Worm (Caenorhabditis elegans): ENCODE data around the gene apm-3.

apm-3 gene

DNA sequence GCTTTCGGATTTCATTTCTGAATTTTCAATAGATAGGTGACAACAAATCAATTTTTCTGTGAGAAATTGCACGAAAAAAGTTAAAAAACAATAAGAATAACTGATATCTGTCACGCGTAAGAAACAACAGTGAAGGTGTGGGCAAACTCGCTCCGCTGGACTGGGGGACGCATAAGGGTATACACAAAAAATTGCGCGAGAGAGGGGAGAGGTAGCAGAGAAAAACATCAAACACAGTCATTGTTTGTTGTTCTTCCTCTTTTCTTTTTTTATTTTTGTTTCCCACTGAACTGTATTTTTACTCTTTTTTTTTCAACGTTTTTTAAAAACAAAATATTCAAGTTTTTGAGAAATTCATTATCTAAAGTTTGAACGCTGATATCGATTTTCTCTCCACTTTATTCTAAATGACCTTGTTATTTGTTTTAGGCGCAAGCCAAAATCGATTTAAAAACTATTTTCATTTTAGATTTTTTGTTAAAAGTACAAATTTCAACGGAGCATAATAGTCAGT lies 30.2 kb upstream of the apm-3 start, which contains the start of the genes pifk-1 and tbc-11 (continued):
- peak; percentile 40; the same call in 1 of the 2 replicates for TF ChIP-seq dmd-6 (GFP tag; IDR thresholded peaks at IDR 0.05)
- 0 out of 2 replicates have a peak, but pooled peaks have one; percentile 25 for TF ChIP-seq dmd-8 (GFP tag; IDR thresholded peaks at IDR 0.05)
- peak; percentile 80 for TF ChIP-seq mep-1 (tag; optimal IDR thresholded peaks at IDR 0.05)
- TF ChIP-seq nhr-25 (tag; optimal IDR thresholded peaks at IDR 0.05; ENCODE audit: borderline replicate concordance, insufficient read depth), result peak; percentile 39

DNA sequence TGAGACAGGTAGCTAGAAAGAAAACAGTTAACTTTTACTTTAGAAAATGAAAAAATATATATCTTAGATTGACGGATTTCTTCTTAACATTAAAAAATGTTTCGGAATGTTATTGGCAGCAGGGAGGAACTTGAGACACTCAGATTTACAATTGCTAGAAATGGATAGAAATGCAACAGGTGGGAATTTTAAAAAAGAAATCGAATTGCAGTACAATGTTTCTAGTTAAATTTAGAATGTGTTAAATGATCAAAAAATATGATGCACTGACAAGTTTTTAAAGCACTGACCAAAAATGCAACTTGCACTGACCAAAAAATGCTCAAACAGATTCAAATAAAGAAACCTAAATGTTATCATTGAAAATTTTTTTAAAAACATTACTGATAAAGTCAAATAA lies 28.6 kb upstream of the apm-3 start:
- TF ChIP-seq unc-62 (GFP tag; optimal IDR thresholded peaks at IDR 0.05 in 1 of 2) (peak in 1 of 2 experiments; percentile 91), unc-62 (tag; optimal IDR thresholded peaks at IDR 0.05) (no peak), ceh-28 (tag; optimal IDR thresholded peaks at IDR 0.05) (no peak)

DNA sequence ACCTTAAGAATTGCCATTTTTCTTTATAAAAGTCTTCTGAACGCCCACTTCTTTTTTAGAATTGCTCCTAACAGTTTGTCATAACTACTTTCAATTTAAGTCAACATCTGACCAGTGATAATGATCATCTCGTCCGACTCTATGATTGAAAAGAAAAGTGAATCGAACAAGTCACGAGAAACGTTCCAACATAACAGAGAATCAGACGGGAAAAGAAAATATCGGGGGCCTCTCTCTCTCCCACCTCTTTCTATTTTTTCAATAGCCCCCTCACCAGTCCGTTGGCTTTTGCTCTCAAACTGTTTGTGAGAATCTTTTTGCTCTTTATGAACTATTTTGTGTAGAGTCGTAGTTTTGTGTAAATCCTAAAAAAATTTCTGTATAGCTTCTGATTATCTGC lies 27.1 kb upstream of the apm-3 start:
- TF ChIP-seq lsy-2 (tag; optimal IDR thresholded peaks at IDR 0.05) (peak in 1 of 2 experiments; percentile 10), nhr-77 (tag; optimal IDR thresholded peaks at IDR 0.05) (no peak), nhr-28 (tag; optimal IDR thresholded peaks at IDR 0.05) (peak; percentile 17), pha-4 (GFP tag; IDR thresholded peaks at IDR 0.05) (no peak), pha-4 (tag; optimal IDR thresholded peaks at IDR 0.05) (peak; percentile 56), hlh-30 (tag; optimal IDR thresholded peaks at IDR 0.05; ENCODE audit: insufficient read depth) (peak; percentile 76), ceh-62 (tag; optimal IDR thresholded peaks at IDR 0.05) (no peak), hlh-11 (tag; optimal IDR thresholded peaks at IDR 0.05) (peak; percentile 53), lir-3 (tag; optimal IDR thresholded peaks at IDR 0.05) (no peak), F44E2.7 (GFP tag; IDR thresholded peaks at IDR 0.05) (no peak), Y48G9A.11 (GFP tag; IDR thresholded peaks at IDR 0.05) (no peak), aha-1 (tag) (no peak), unc-39 (tag; optimal IDR thresholded peaks at IDR 0.05) (no peak), Y105C5A.15 (GFP tag; IDR thresholded peaks at IDR 0.05) (no peak), egl-43 (GFP tag; IDR thresholded peaks at IDR 0.05) (no peak), dve-1 (tag; optimal IDR thresholded peaks at IDR 0.05; ENCODE audit: insufficient read depth) (peak; percentile 12), unc-62 (GFP tag; optimal IDR thresholded peaks at IDR 0.05 in 1 of 2) (no peak), unc-62 (tag; optimal IDR thresholded peaks at IDR 0.05) (no peak), jun-1 (tag; optimal IDR thresholded peaks at IDR 0.05) (no peak), skn-1 (tag; optimal IDR thresholded peaks at IDR 0.05) (no peak)

DNA sequence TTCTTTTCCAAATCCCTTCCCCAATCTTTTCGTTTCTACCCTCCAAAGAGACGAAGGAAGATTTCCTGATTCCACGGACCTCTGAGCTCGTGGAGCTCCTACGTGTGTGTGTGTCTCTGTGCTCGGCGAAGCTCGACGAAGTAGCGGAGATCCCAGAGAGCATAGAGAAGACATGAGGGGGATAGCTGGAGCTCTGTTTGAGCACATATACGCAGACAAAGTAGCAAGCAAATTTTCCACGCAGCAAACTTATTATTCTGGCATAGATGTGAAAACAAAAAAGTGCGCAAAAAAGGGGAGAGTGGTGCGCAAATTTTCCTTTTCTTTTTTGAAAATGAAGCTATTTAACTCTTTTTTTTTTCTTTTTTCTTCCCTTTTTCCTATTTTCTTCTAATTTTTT lies 21.9 kb upstream of the apm-3 start:
- TF ChIP-seq rbr-2 (tag; optimal IDR thresholded peaks at IDR 0.05), result peak; percentile 44
- TF ChIP-seq hmg-1.1 (GFP tag; IDR thresholded peaks at IDR 0.05), result peak; percentile 33; the same call in 1 of the 2 replicates
- TF ChIP-seq unc-130 (GFP tag; optimal IDR thresholded peaks at IDR 0.05), result no peak
- TF ChIP-seq lsy-2 (tag; optimal IDR thresholded peaks at IDR 0.05), result peak in 1 of 2 experiments; percentile 10
- 0 out of 2 replicates have a peak, but pooled peaks have one; percentile 36 for TF ChIP-seq set-16 (GFP tag; IDR thresholded peaks at IDR 0.05)
- no peak for TF ChIP-seq saeg-2 (GFP tag; IDR thresholded peaks at IDR 0.05)
- peak; percentile 55 for TF ChIP-seq fkh-10 (GFP tag; optimal IDR thresholded peaks at IDR 0.05)
- peak; percentile 13 for TF ChIP-seq mep-1 (tag; optimal IDR thresholded peaks at IDR 0.05)
- TF ChIP-seq ctbp-1 (GFP tag; IDR thresholded peaks at IDR 0.05), result 0 out of 2 replicates have a peak, but pooled peaks have one; percentile 49
- TF ChIP-seq unc-62 (GFP tag; optimal IDR thresholded peaks at IDR 0.05 in 1 of 2), result peak in 1 of 2 experiments; percentile 63
- TF ChIP-seq unc-62 (tag; optimal IDR thresholded peaks at IDR 0.05), result no peak
- TF ChIP-seq F26F4.8 (GFP tag; conservative IDR thresholded peaks at IDR 0.05), result no peak
- TF ChIP-seq ceh-20 (GFP tag; IDR thresholded peaks at IDR 0.05), result 0 out of 2 replicates have a peak, but pooled peaks have one; percentile 13

DNA sequence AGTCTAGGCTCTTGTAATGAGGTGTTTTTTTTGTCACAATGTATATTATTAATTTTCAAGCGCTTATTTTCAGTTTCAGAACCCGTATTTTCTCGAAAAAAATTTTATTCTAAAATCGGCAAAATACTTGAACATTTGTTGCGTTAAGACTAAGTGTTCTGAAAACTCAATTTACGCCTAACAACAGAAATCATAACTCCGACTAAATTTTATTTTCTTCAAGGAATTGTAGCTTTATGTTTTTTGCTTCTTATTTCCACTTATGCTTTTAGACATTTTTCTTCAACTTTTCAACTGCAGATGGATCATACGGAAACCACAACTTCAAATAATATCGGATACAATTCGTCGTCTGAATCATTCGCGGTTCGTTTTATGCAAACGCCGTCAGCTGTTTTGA lies 21.3 kb upstream of the apm-3 start, which contains the start of gene F35H12.1:
Gene F35H12.1 (plus strand): TSS at position 301 of the 400 bp plus-strand sequence.
- TF ChIP-seq fkh-10 (GFP tag; optimal IDR thresholded peaks at IDR 0.05) (peak; percentile 58), jun-1 (tag; optimal IDR thresholded peaks at IDR 0.05) (no peak)

All from whole organism, L4 larva.